Worm (Caenorhabditis elegans) whole organism, mixed stage, embryonic: Measurements from ENCODE around the gene K02E7.1.

ENCODE experiments used
- M03D4.4 ChIP-seq: sonication (generic microtip); optimal IDR thresholded peaks from 2 replicates; lab custom pipeline; 2017; ENCODE audit warnings: mild to moderate bottlenecking, missing genetic modification characterization, missing compliant biosample characterization
- bed-3 ChIP-seq: fragments of 200-800 bp; sonication (Bioruptor generic); optimal IDR thresholded peaks from 3 replicates; lab custom pipeline; 2018; ENCODE audit warnings: mild to moderate bottlenecking, missing genetic modification characterization, moderate library complexity, missing compliant biosample characterization
- blmp-1 ChIP-seq: fragments of 150-350 bp; optimal IDR thresholded peaks from 2 replicates; lab custom pipeline; 2014; ENCODE audit warnings: missing biosample characterization, missing genetic modification characterization
- ceh-39 ChIP-seq: fragments of 150-350 bp; optimal IDR thresholded peaks from 2 replicates; lab custom pipeline; 2014; ENCODE audit warnings: missing biosample characterization, missing genetic modification characterization
- ceh-83 ChIP-seq: fragments of 200-800 bp; sonication (Bioruptor generic); optimal IDR thresholded peaks from 2 replicates; lab custom pipeline; 2018; ENCODE audit warnings: mild to moderate bottlenecking, missing genetic modification characterization, missing compliant biosample characterization
- ces-1 ChIP-seq: fragments of 150-350 bp; optimal IDR thresholded peaks from 2 replicates; lab custom pipeline; 2014; ENCODE audit warnings: missing biosample characterization, missing genetic modification reagents, missing genetic modification characterization
- cnd-1 ChIP-seq: fragments of 200-800 bp; sonication (Bioruptor generic); optimal IDR thresholded peaks from 2 replicates; lab custom pipeline; 2018; ENCODE audit warnings: mild to moderate bottlenecking, missing genetic modification characterization, missing compliant biosample characterization
- drap-1 ChIP-seq: fragments of 200-800 bp; sonication (Bioruptor generic); optimal IDR thresholded peaks from 3 replicates; lab custom pipeline; 2018; ENCODE audit warnings: mild to moderate bottlenecking, missing genetic modification characterization, missing compliant biosample characterization
- elt-1 ChIP-seq: sonication (generic microtip); optimal IDR thresholded peaks from 2 replicates; lab custom pipeline; 2017; ENCODE audit warnings: missing genetic modification characterization, mild to moderate bottlenecking, missing compliant biosample characterization, antibody characterized with exemption, moderate library complexity, borderline replicate concordance; ENCODE audit not compliant: insufficient read depth
- elt-3 ChIP-seq: fragments of 150-350 bp; optimal IDR thresholded peaks from 2 replicates; lab custom pipeline; 2014; ENCODE audit warnings: missing biosample characterization, missing genetic modification characterization
- flh-1 ChIP-seq: fragments of 200-800 bp; sonication (Bioruptor generic); optimal IDR thresholded peaks from 2 replicates; lab custom pipeline; 2018; ENCODE audit warnings: mild to moderate bottlenecking, missing genetic modification characterization, moderate library complexity, missing compliant biosample characterization
- hlh-1 ChIP-seq: fragments of 150-350 bp; optimal IDR thresholded peaks from 2 replicates; lab custom pipeline; 2014; ENCODE audit warnings: missing biosample characterization, missing genetic modification reagents, missing genetic modification characterization
- lin-13 ChIP-seq: fragments of 150-350 bp; optimal IDR thresholded peaks from 2 replicates; lab custom pipeline; 2014; ENCODE audit warnings: missing biosample characterization, missing genetic modification characterization
- lsy-2 ChIP-seq: fragments of 150-350 bp; optimal IDR thresholded peaks from 2 replicates; lab custom pipeline; 2014; ENCODE audit warnings: missing biosample characterization, missing genetic modification characterization
- mab-5 ChIP-seq: fragments of 150-350 bp; optimal IDR thresholded peaks from 2 replicates; lab custom pipeline; 2014; ENCODE audit warnings: missing biosample characterization, missing genetic modification characterization
- mep-1 ChIP-seq: fragments of 150-350 bp; optimal IDR thresholded peaks from 2 replicates; lab custom pipeline; 2017; ENCODE audit warnings: missing biosample characterization, missing genetic modification reagents, missing genetic modification characterization, inconsistent platforms
- nhr-12 ChIP-seq: fragments of 150-350 bp; optimal IDR thresholded peaks from 2 replicates; lab custom pipeline; 2014; ENCODE audit warnings: missing biosample characterization, missing genetic modification characterization
- nhr-237 ChIP-seq: fragments of 150-350 bp; optimal IDR thresholded peaks from 2 replicates; lab custom pipeline; 2014; ENCODE audit warnings: missing biosample characterization, missing genetic modification characterization
- nhr-28 ChIP-seq: fragments of 150-350 bp; optimal IDR thresholded peaks from 2 replicates; lab custom pipeline; 2014; ENCODE audit warnings: missing biosample characterization, missing genetic modification characterization
- nhr-76 ChIP-seq: sonication (generic microtip); optimal IDR thresholded peaks from 2 replicates; lab custom pipeline; 2017; ENCODE audit warnings: missing biosample characterization, missing genetic modification characterization
- pha-4 ChIP-seq: fragments of 150-350 bp; optimal IDR thresholded peaks from 2 replicates; lab custom pipeline; 2018; ENCODE audit warnings: missing biosample characterization, missing genetic modification reagents, missing genetic modification characterization
- sem-2 ChIP-seq: fragments of 200-800 bp; sonication (Bioruptor generic); optimal IDR thresholded peaks from 2 replicates; lab custom pipeline; 2018; ENCODE audit warnings: mild to moderate bottlenecking, missing genetic modification characterization, missing compliant biosample characterization
- snpc-4 ChIP-seq: fragments of 150-350 bp; optimal IDR thresholded peaks from 2 replicates; lab custom pipeline; 2014; ENCODE audit warnings: missing biosample characterization, missing genetic modification characterization
- sptf-1 ChIP-seq: sonication (generic microtip); optimal IDR thresholded peaks from 2 replicates; lab custom pipeline; 2017; ENCODE audit warnings: mild to moderate bottlenecking, missing genetic modification characterization, moderate library complexity, missing compliant biosample characterization
- tbx-8 ChIP-seq: fragments of 200-800 bp; sonication (Bioruptor generic); optimal IDR thresholded peaks from 2 replicates; lab custom pipeline; 2018; ENCODE audit warnings: mild to moderate bottlenecking, missing genetic modification characterization, moderate library complexity, missing compliant biosample characterization
- unc-120 ChIP-seq: sonication (generic microtip); optimal IDR thresholded peaks from 2 replicates; lab custom pipeline; 2017; ENCODE audit warnings: missing genetic modification characterization, missing compliant biosample characterization; ENCODE audit not compliant: poor library complexity, severe bottlenecking
- unc-39 ChIP-seq: fragments of 150-350 bp; optimal IDR thresholded peaks from 2 replicates; lab custom pipeline; 2014; ENCODE audit warnings: missing biosample characterization, missing genetic modification characterization
- unc-62 ChIP-seq: fragments of 150-350 bp; optimal IDR thresholded peaks from 2 replicates; lab custom pipeline; 2014; ENCODE audit warnings: missing biosample characterization, missing genetic modification reagents, missing genetic modification characterization
- zip-8 ChIP-seq: fragments of 150-350 bp; optimal IDR thresholded peaks from 2 replicates; lab custom pipeline; 2014; ENCODE audit warnings: missing biosample characterization, missing genetic modification characterization
- ztf-11 ChIP-seq: fragments of 150-350 bp; optimal IDR thresholded peaks from 2 replicates; lab custom pipeline; 2014; ENCODE audit warnings: missing biosample characterization, missing genetic modification characterization

The K02E7.1 gene

ce11 chrII:1123208-1123607, 40.2 kb downstream of the K02E7.1 start, which contains the start of the genes sut-1 and eri-3:
Gene sut-1 (minus strand): TSS chrII:1123265.
Gene eri-3 (plus strand): TSS chrII:1123534.
- TF ChIP-seq bed-3 (GFP tag; lab: Kevin White, UChicago) (no peak), lin-13 (no peak), elt-1 (tag; lab: Kevin White, UChicago) (no peak), mab-5 (tag; lab: Kevin White, UChicago) (no peak), lsy-2 (tag; lab: Kevin White, UChicago) (no peak), nhr-237 (tag; lab: Kevin White, UChicago) (no peak), nhr-76 (no peak), elt-3 (tag; lab: Kevin White, UChicago) (no peak), nhr-12 (tag; lab: Kevin White, UChicago) (no peak), mep-1 (no peak), tbx-8 (no peak), flh-1 (GFP tag; lab: Kevin White, UChicago) (no peak), blmp-1 (tag; lab: Kevin White, UChicago) (no peak), nhr-28 (tag; lab: Kevin White, UChicago) (no peak)

- TF ChIP-seq ces-1 (GFP tag; lab: Kevin White, UChicago) (no peak), unc-39 (tag; lab: Kevin White, UChicago) (no peak)
These were observed 41.8 kb downstream of the K02E7.1 start for ce11 chrII:1124757-1125156.

- TF ChIP-seq unc-120 (tag; lab: Kevin White, UChicago) (no peak), snpc-4 (tag; lab: Kevin White, UChicago) (no peak), pha-4 (tag; lab: Kevin White, UChicago) (no peak), ceh-39 (tag; lab: Kevin White, UChicago) (no peak), nhr-28 (tag; lab: Kevin White, UChicago) (no peak), elt-1 (tag; lab: Kevin White, UChicago) (no peak), tbx-8 (no peak), mep-1 (no peak), zip-8 (no peak), ceh-83 (GFP tag; lab: Kevin White, UChicago) (no peak), lin-13 (no peak)
These were observed 43.5 kb downstream of the K02E7.1 start for ce11 chrII:1126472-1126871.

- TF ChIP-seq flh-1 (GFP tag; lab: Kevin White, UChicago) (no peak), pha-4 (tag; lab: Kevin White, UChicago) (no peak), unc-120 (tag; lab: Kevin White, UChicago) (no peak), cnd-1 (no peak), ztf-11 (tag; lab: Kevin White, UChicago) (no peak), mep-1 (no peak), elt-1 (tag; lab: Kevin White, UChicago) (no peak), ceh-39 (tag; lab: Kevin White, UChicago) (no peak), ces-1 (GFP tag; lab: Kevin White, UChicago) (no peak), hlh-1 (no peak), nhr-76 (no peak), snpc-4 (tag; lab: Kevin White, UChicago) (no peak), nhr-12 (tag; lab: Kevin White, UChicago) (no peak), sem-2 (no peak), unc-39 (tag; lab: Kevin White, UChicago) (no peak), sptf-1 (no peak), nhr-237 (tag; lab: Kevin White, UChicago) (no peak), blmp-1 (tag; lab: Kevin White, UChicago) (no peak), ceh-83 (GFP tag; lab: Kevin White, UChicago) (no peak), mab-5 (tag; lab: Kevin White, UChicago) (no peak)
These were observed 44.7 kb downstream of the K02E7.1 start, which contains the start of gene taf-6.1 for ce11 chrII:1127676-1128075. Gene taf-6.1 (plus strand): TSS chrII:1127976.

ce11 chrII:1130241-1130640, 47.3 kb downstream of the K02E7.1 start:
- TF ChIP-seq elt-1 (tag; lab: Kevin White, UChicago): no peak
- TF ChIP-seq elt-3 (tag; lab: Kevin White, UChicago): no peak
- TF ChIP-seq drap-1: no peak
- no peak for TF ChIP-seq blmp-1 (tag; lab: Kevin White, UChicago)
- TF ChIP-seq hlh-1: no peak
- no peak for TF ChIP-seq lin-13
- TF ChIP-seq mab-5 (tag; lab: Kevin White, UChicago): no peak
- TF ChIP-seq flh-1 (GFP tag; lab: Kevin White, UChicago): no peak
- TF ChIP-seq ceh-39 (tag; lab: Kevin White, UChicago): no peak
- no peak for TF ChIP-seq unc-62 (GFP tag; lab: Kevin White, UChicago)
- no peak for TF ChIP-seq lsy-2 (tag; lab: Kevin White, UChicago)
- no peak for TF ChIP-seq mep-1
- TF ChIP-seq ztf-11 (tag; lab: Kevin White, UChicago): no peak
- no peak for TF ChIP-seq nhr-28 (tag; lab: Kevin White, UChicago)
- no peak for TF ChIP-seq M03D4.4
- no peak for TF ChIP-seq nhr-76
- no peak for TF ChIP-seq ceh-83 (GFP tag; lab: Kevin White, UChicago)
